Fruit fly (Drosophila melanogaster): ENCODE results near the gene CG7542.

DNA sequence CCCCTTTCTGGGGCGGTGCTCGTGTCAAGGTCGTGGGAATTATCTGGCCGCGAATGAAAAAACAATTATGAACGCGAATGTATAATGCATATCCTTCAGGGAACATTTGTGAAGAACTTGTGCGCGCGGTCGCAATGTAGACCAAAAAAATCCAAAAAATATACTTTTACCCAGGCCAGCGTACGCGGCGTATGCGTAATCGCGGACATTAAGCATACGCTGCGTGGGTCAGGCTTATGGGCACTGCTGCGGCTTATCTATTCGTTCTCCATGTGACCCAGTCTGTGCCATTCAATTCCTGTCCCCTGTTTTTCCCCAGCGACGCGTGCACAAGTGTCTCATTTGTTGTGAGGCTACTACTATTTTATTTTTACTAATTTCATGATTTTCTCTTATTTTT, 11.4 kb upstream of the CG7542 start:
- TF ChIP-seq Max (GFP tag; optimal IDR thresholded peaks at IDR 0.05) (no peak), CG31441 (GFP tag; IDR thresholded peaks at IDR 0.05) (no peak), pan (optimal IDR thresholded peaks at IDR 0.05) (no peak), pan (GFP tag; optimal IDR thresholded peaks at IDR 0.05 in 1 of 2, IDR thresholded peaks at IDR 0.05 in 1 of 2) (no peak), CG2202 (tag; optimal IDR thresholded peaks at IDR 0.05) (no peak), Hmx (GFP tag; optimal IDR thresholded peaks at IDR 0.05) (no peak), tna (GFP tag; IDR thresholded peaks at IDR 0.05; ENCODE audit: partially characterized antibody) (no peak), gro (GFP tag; optimal IDR thresholded peaks at IDR 0.05) (no peak)

All from whole organism, embryonic.